Worm (Caenorhabditis elegans): Measurements from ENCODE around the gene srz-25.
"Not testable (repeated sequence)": the region's sequence is repeated elsewhere in the genome, so short reads cannot be mapped to it uniquely, and the experiment has no call there.

The srz-25 gene

DNA sequence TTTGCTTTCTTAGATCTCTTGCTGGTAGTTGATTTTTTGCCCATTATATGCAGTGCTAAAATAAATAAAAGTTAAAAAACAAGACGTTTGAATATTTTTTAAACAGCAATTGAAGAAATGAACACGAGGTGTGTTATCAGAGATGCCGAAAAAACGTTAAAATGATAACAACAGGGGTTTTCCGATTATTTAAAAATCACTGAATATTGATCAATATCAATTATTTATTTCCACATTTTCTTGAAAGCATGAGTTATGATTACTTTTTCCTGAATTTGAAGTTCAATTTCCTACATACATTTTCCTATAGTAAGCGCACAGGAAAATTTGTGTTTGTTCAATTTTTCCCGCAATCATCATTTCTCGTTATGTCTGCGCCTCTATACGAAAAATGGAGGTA is 6.5 kb downstream of the srz-25 start:
- TF ChIP-seq unc-62 (GFP tag; optimal IDR thresholded peaks at IDR 0.05): no peak

- no peak for TF ChIP-seq unc-62 (GFP tag; optimal IDR thresholded peaks at IDR 0.05)
These were observed 8.2 kb downstream of the srz-25 start for ce11 chrV:17548635-17549034.

DNA sequence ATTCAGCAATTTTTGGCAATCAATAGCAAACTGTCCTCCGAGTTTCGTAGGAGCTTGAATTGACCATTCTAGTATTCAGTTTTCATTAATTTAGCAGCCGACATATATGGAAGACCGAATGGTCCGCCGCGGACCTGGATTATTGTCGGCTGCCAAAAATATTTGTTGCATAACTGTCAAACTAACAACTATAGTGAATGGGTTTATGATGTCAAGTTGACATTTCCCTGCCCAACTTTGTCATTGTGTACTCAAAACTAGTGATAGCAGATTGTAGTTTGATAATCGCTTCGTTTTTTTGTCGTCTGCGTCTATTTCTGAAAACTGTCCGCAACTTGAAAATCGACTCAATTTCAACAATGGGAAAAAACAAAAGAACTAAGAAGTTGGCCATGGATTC is 9.0 kb downstream of the srz-25 start, which contains the start of gene fbxa-176:
TSS of gene fbxa-176 (plus strand) at position 314 of the 400 bp plus-strand sequence.
- no peak for TF ChIP-seq unc-62 (GFP tag; optimal IDR thresholded peaks at IDR 0.05)

DNA sequence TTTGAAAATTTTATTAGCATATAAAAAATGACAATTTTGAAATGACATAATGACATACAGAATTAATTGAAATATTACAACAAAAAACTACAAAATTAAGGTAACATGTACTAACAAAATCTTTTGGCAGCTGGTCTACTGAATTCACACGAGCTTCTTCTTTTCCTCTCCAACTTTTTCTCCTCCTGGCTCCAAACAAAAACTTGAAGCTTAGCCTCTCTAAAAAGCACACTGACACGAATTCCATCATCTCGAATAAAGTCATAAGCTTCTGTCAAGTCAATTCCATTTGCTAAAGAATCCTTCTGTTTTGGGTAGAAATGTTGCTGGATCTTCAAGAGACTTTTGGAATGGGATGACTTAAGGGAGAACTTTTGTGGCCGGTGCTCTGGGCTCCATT is 11.0 kb downstream of the srz-25 start:
- no peak for TF ChIP-seq unc-62 (GFP tag; optimal IDR thresholded peaks at IDR 0.05)

DNA sequence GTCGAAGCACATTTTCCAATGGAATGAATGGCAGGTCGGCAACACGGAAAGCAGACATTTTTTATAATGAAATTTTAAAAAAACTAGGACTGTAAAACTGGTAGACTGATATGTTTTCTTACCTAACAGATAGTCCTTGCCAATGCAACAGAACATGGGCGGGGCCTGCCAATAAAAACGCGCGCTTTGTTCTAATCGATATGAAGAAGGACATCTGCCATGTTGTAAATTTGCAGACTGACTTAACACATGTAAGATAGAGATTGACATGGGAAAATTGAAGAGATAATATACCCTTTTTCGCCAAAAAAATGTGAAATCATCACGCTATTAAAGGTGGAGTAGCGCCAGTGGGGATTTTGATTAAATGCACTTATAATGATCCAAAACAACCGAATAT is 12.4 kb downstream of the srz-25 start, which contains the start of gene C38D9.8:
TSS of gene C38D9.8 (minus strand) at position 101 of the 400 bp plus-strand sequence.
- no peak for TF ChIP-seq unc-62 (GFP tag; optimal IDR thresholded peaks at IDR 0.05)

ce11 chrV:17558377-17558776 is 18.0 kb downstream of the srz-25 start, which contains the start of gene fbxa-174:
fbxa-174 (minus strand) TSS chrV:17558477.
- no peak for TF ChIP-seq unc-62 (GFP tag; optimal IDR thresholded peaks at IDR 0.05)

ce11 chrV:17558946-17559345 is 18.6 kb downstream of the srz-25 start, which contains the start of gene fbxa-172:
fbxa-172 (plus strand) TSS chrV:17559246.
- TF ChIP-seq unc-62 (GFP tag; optimal IDR thresholded peaks at IDR 0.05): no peak

- no peak for TF ChIP-seq unc-62 (GFP tag; optimal IDR thresholded peaks at IDR 0.05)
These were observed 25.5 kb downstream of the srz-25 start, which contains the start of gene fbxa-171 for ce11 chrV:17565903-17566302. fbxa-171 (minus strand) TSS chrV:17566003.

ce11 chrV:17566850-17567249 is 26.5 kb downstream of the srz-25 start, which contains the start of gene C38D9.2:
C38D9.2 (plus strand) TSS chrV:17567150.
- TF ChIP-seq unc-62 (GFP tag; optimal IDR thresholded peaks at IDR 0.05): no peak

ce11 chrV:17580017-17580416 is 39.6 kb downstream of the srz-25 start:
- TF ChIP-seq unc-62 (GFP tag; optimal IDR thresholded peaks at IDR 0.05): no peak

DNA sequence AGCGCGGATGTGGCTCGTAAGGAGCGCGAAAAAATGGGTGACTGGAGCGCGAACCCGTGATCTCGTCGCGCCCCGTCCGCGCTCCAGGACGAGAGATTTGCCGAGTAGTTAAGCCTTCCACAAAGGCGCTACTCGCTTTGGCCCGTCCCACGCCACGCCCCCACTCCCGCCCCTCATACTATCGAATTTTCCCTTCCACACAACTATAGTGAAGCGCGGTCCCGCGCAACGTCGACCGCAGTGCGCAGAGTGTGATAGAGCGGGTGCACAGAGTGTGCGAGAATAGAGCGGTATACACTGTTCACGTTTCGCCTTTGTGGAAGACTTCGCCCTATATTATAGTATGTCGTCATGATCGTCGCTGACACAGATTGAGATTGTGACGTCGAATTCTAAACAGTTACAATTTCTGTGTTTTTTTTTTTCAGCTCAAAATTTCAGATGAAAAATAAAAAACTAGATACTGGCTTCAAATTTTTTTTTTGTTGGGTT is 44.0 kb downstream of the srz-25 start, which contains the start of gene fbxa-133:
TSS of gene fbxa-133 (plus strand) at position 442 of the 492 bp plus-strand sequence.
- TF ChIP-seq unc-62 (GFP tag; optimal IDR thresholded peaks at IDR 0.05): not testable (repeated sequence)
